Worm (Caenorhabditis elegans): Measurements from ENCODE around the gene nspc-16.

- no peak for TF ChIP-seq efl-3 (GFP tag; optimal IDR thresholded peaks at IDR 0.05)
- no peak for TF ChIP-seq nhr-12 (tag; optimal IDR thresholded peaks at IDR 0.05)
- TF ChIP-seq ztf-11 (tag; optimal IDR thresholded peaks at IDR 0.05): no peak
- no peak for TF ChIP-seq dpl-1 (GFP tag; optimal IDR thresholded peaks at IDR 0.05)
These were observed 35.5 kb upstream of the nspc-16 start for ce11 chrX:14487832-14488231.
